Worm (Caenorhabditis elegans) whole organism, young adult: ENCODE measurements around the gene C34C12.9.
A peak's percentile ranks its signal among the peaks of the same experiment; 100 is the strongest.
"Not testable (repeated sequence)": the region's sequence is repeated elsewhere in the genome, so short reads cannot be mapped to it uniquely, and the experiment has no call there.

Source experiments
- B0336.3 ChIP-seq: fragments of 200-800 bp; sonication (Bioruptor generic); IDR thresholded peaks from 2 replicates; pipeline ENCODE4 v1.3.6; 2022; ENCODE audit warnings: missing genetic modification characterization, missing compliant biosample characterization
- D2030.7 ChIP-seq: fragments of 200-800 bp; sonication (Bioruptor generic); IDR thresholded peaks from 2 replicates; pipeline ENCODE4 v1.3.6; 2022; ENCODE audit warnings: missing genetic modification reagents, missing genetic modification characterization, missing compliant biosample characterization
- F23B12.7 ChIP-seq: sonication (generic microtip); optimal IDR thresholded peaks from 2 replicates; lab custom pipeline; 2017; ENCODE audit warnings: missing genetic modification characterization, mild to moderate bottlenecking, missing compliant biosample characterization, antibody characterized with exemption, moderate library complexity; ENCODE audit not compliant: insufficient read depth
- F39B2.1 ChIP-seq: fragments of 200-800 bp; sonication (Bioruptor generic); IDR thresholded peaks from 2 replicates; pipeline ENCODE4 v1.3.6; 2022; ENCODE audit warnings: missing genetic modification reagents, missing genetic modification characterization, missing compliant biosample characterization
- Y53G8AR.9 ChIP-seq: fragments of 200-800 bp; sonication (Bioruptor generic); conservative IDR thresholded peaks from 2 replicates; pipeline ENCODE4 v1.3.6; 2022; ENCODE audit warnings: missing genetic modification reagents, missing genetic modification characterization, missing compliant biosample characterization
- Y56A3A.18 ChIP-seq: fragments of 200-800 bp; sonication (Bioruptor generic); IDR thresholded peaks from 2 replicates; pipeline ENCODE4 v1.3.6; 2022; ENCODE audit warnings: missing genetic modification reagents, missing genetic modification characterization, missing compliant biosample characterization
- ama-1 ChIP-seq, 3 experiments: fragments of 150-350 bp in 1 of 3; sonication (generic microtip) in 2 of 3; optimal IDR thresholded peaks; 2 replicates each; lab custom pipeline; 2014 to 2018; ENCODE audit warnings: missing biosample characterization in 2 of 3, missing genetic modification characterization in 2 of 3, missing genetic modification reagents in 2 of 3
- attf-6 ChIP-seq: fragments of 200-800 bp; sonication (Bioruptor generic); IDR thresholded peaks from 2 replicates; pipeline ENCODE4 v1.3.6; 2022; ENCODE audit warnings: missing genetic modification reagents, missing genetic modification characterization, missing compliant biosample characterization
- cebp-1 ChIP-seq, 2 experiments: fragments of 200-800 bp in 1 of 2; sonication (Bioruptor generic) in 1 of 2; sonication (generic microtip) in 1 of 2; IDR thresholded peaks in 1 of 2; optimal IDR thresholded peaks in 1 of 2; 2 replicates each; pipeline versions ENCODE4 v1.3.6 to Lab custom; 2017 to 2022; ENCODE audit warnings: missing compliant biosample characterization in 2 of 2, missing genetic modification characterization in 2 of 2, mild to moderate bottlenecking in 1 of 2, missing genetic modification reagents in 1 of 2, moderate library complexity in 1 of 2
- cebp-2 ChIP-seq: fragments of 200-800 bp; sonication (Bioruptor generic); IDR thresholded peaks from 2 replicates; pipeline ENCODE4 v1.3.6; 2022; ENCODE audit warnings: missing genetic modification characterization, missing compliant biosample characterization
- die-1 ChIP-seq: sonication (generic microtip); optimal IDR thresholded peaks from 2 replicates; lab custom pipeline; 2016; ENCODE audit warnings: missing genotype, mild to moderate bottlenecking, missing genetic modification characterization, missing compliant biosample characterization
- efl-1 ChIP-seq: fragments of 150-350 bp; optimal IDR thresholded peaks from 2 replicates; lab custom pipeline; 2014; ENCODE audit warnings: missing biosample characterization, missing genetic modification reagents, missing genetic modification characterization
- egrh-3 ChIP-seq: fragments of 200-800 bp; sonication (Bioruptor generic); IDR thresholded peaks from 2 replicates; pipeline ENCODE4 v1.3.6; 2022; ENCODE audit warnings: missing genetic modification reagents, missing genetic modification characterization, missing compliant biosample characterization
- hlh-26 ChIP-seq: fragments of 200-800 bp; sonication (Bioruptor generic); conservative IDR thresholded peaks from 2 replicates; pipeline ENCODE4 v1.3.6; 2022; ENCODE audit warnings: missing genetic modification reagents, missing genetic modification characterization, missing compliant biosample characterization
- hrde-1 ChIP-seq: sonication (generic microtip); optimal IDR thresholded peaks from 2 replicates; lab custom pipeline; 2016; ENCODE audit warnings: missing genetic modification characterization, mild to moderate bottlenecking, missing compliant biosample characterization, moderate library complexity, missing genotype, missing genetic modification reagents, borderline replicate concordance
- let-607 ChIP-seq, 2 experiments: fragments of 200-800 bp in 1 of 2; sonication (Bioruptor generic) in 1 of 2; sonication (generic microtip) in 1 of 2; optimal IDR thresholded peaks; 2 replicates each; lab custom pipeline; 2016 to 2018; ENCODE audit warnings: mild to moderate bottlenecking in 2 of 2, missing compliant biosample characterization in 2 of 2, missing genetic modification characterization in 2 of 2, moderate library complexity in 2 of 2, missing genotype in 1 of 2
- lin-40 ChIP-seq: sonication (generic microtip); optimal IDR thresholded peaks from 2 replicates; lab custom pipeline; 2016; ENCODE audit warnings: missing genetic modification characterization, mild to moderate bottlenecking, missing compliant biosample characterization, missing genotype, missing genetic modification reagents
- lir-1 ChIP-seq: fragments of 200-800 bp; sonication (Bioruptor generic); conservative IDR thresholded peaks from 2 replicates; pipeline ENCODE4 v1.3.6; 2022; ENCODE audit warnings: missing genetic modification reagents, missing genetic modification characterization, missing compliant biosample characterization
- madf-6 ChIP-seq: fragments of 200-800 bp; sonication (Bioruptor generic); IDR thresholded peaks from 2 replicates; pipeline ENCODE4 v1.3.6; 2022; ENCODE audit warnings: missing genetic modification reagents, missing genetic modification characterization, missing compliant biosample characterization
- mcd-1 ChIP-seq: fragments of 200-800 bp; sonication (Bioruptor generic); IDR thresholded peaks from 2 replicates; pipeline ENCODE4 v1.3.6; 2022; ENCODE audit warnings: missing genetic modification reagents, missing genetic modification characterization, missing compliant biosample characterization
- nfya-1 ChIP-seq: sonication (generic microtip); optimal IDR thresholded peaks from 2 replicates; lab custom pipeline; 2017; ENCODE audit warnings: antibody characterized with exemption, missing compliant biosample characterization, missing genetic modification characterization, borderline replicate concordance; ENCODE audit not compliant: insufficient read depth
- nfya-2 ChIP-seq: fragments of 200-800 bp; sonication (Bioruptor generic); IDR thresholded peaks from 2 replicates; pipeline ENCODE4 v1.3.6; 2022; ENCODE audit warnings: missing genetic modification reagents, missing genetic modification characterization, missing compliant biosample characterization
- nhr-179 ChIP-seq: sonication (generic microtip); optimal IDR thresholded peaks from 2 replicates; lab custom pipeline; 2016; ENCODE audit warnings: mild to moderate bottlenecking, missing genetic modification characterization, missing compliant biosample characterization
- nhr-27 ChIP-seq: fragments of 200-800 bp; sonication (Bioruptor generic); optimal IDR thresholded peaks from 2 replicates; lab custom pipeline; 2018; ENCODE audit warnings: mild to moderate bottlenecking, missing genetic modification characterization, moderate library complexity, missing compliant biosample characterization
- nhr-80 ChIP-seq: sonication (generic microtip); optimal IDR thresholded peaks from 2 replicates; lab custom pipeline; 2016; ENCODE audit warnings: missing genetic modification characterization, missing compliant biosample characterization
- pbrm-1 ChIP-seq: fragments of 200-800 bp; sonication (Bioruptor generic); IDR thresholded peaks from 2 replicates; pipeline ENCODE4 v1.3.6; 2022; ENCODE audit warnings: missing genetic modification reagents, missing genetic modification characterization, missing compliant biosample characterization
- pha-4 ChIP-seq: fragments of 150-350 bp; sonication (generic microtip); optimal IDR thresholded peaks from 2 replicates; lab custom pipeline; 2014; ENCODE audit warnings: missing biosample characterization, missing genetic modification reagents, missing genetic modification characterization
- rec-8 ChIP-seq, 2 experiments: sonication (generic microtip); optimal IDR thresholded peaks; 2 replicates each; lab custom pipeline; 2016; ENCODE audit warnings: mild to moderate bottlenecking in 2 of 2, missing genetic modification characterization in 2 of 2, missing genetic modification reagents in 2 of 2, missing genotype in 2 of 2, missing biosample characterization in 1 of 2, missing compliant biosample characterization in 1 of 2, moderate library complexity in 1 of 2
- rpc-1 ChIP-seq, 2 experiments: fragments of 150-350 bp in 1 of 2; sonication (generic microtip) in 1 of 2; optimal IDR thresholded peaks; 2 replicates each; lab custom pipeline; 2014 to 2018; ENCODE audit warnings: missing biosample characterization in 1 of 2, missing genetic modification characterization in 1 of 2, missing genetic modification reagents in 1 of 2, missing genotype in 1 of 2
- sdz-38 ChIP-seq: sonication (generic microtip); optimal IDR thresholded peaks from 2 replicates; lab custom pipeline; 2016; ENCODE audit warnings: missing genotype, missing genetic modification characterization, missing compliant biosample characterization
- snpc-1.3 ChIP-seq: sonication (generic microtip); optimal IDR thresholded peaks from 2 replicates; lab custom pipeline; 2017; ENCODE audit warnings: missing genetic modification characterization, mild to moderate bottlenecking, missing compliant biosample characterization, antibody characterized with exemption, moderate library complexity, missing genotype, missing genetic modification reagents; ENCODE audit not compliant: insufficient read depth
- snpc-4 ChIP-seq, 5 experiments: fragments of 150-350 bp in 1 of 5; sonication (generic microtip) in 4 of 5; optimal IDR thresholded peaks; 2 replicates each; lab custom pipeline; 2014 to 2018; ENCODE audit warnings: missing genetic modification characterization in 5 of 5, missing biosample characterization in 3 of 5, antibody characterized with exemption in 2 of 5, mild to moderate bottlenecking in 2 of 5, missing compliant biosample characterization in 2 of 5, missing genotype in 2 of 5, moderate library complexity in 2 of 5, missing genetic modification reagents in 1 of 5
- tbp1 ChIP-seq: fragments of 200-800 bp; sonication (Bioruptor generic); optimal IDR thresholded peaks from 2 replicates; lab custom pipeline; 2018; ENCODE audit warnings: mild to moderate bottlenecking, missing genetic modification characterization, missing compliant biosample characterization
- xnd-1 ChIP-seq: sonication (generic microtip); optimal IDR thresholded peaks from 2 replicates; lab custom pipeline; 2016; ENCODE audit warnings: missing genotype, missing genetic modification reagents, missing genetic modification characterization, missing compliant biosample characterization
- ztf-28 ChIP-seq: fragments of 200-800 bp; sonication (Bioruptor generic); IDR thresholded peaks from 2 replicates; pipeline ENCODE4 v1.3.6; 2022; ENCODE audit warnings: missing genetic modification reagents, missing genetic modification characterization, missing compliant biosample characterization
- ztf-6 ChIP-seq: fragments of 200-800 bp; sonication (Bioruptor generic); IDR thresholded peaks from 2 replicates; pipeline ENCODE4 v1.3.6; 2022; ENCODE audit warnings: missing genetic modification reagents, missing genetic modification characterization, missing compliant biosample characterization

C34C12.9 gene

DNA sequence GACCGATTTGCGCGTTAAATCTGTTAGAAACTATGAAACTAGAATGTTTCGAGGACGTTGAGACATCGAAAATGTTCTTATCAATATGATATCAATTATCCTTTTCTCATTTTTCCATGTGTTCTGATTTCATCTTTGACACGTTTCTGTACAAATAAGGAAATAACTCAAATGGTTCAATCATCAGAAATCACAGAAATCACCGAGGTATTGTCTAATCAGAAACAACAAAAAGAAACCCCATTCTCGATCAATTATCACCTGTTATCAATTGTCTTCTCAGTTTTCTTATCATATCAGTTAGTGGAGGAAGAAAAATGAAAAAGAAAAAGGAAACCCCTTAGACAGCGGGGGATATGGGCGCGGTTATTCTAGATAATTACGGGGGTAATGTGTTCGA is 40.2 kb downstream of the C34C12.9 start:
- TF ChIP-seq F23B12.7 (tag; lab: Kevin White, UChicago) = no peak
- TF ChIP-seq nhr-80 (tag; lab: Kevin White, UChicago) = peak; percentile 44
- TF ChIP-seq pha-4 (tag; lab: Kevin White, UChicago) = no peak
- no peak for TF ChIP-seq tbp1
- peak; percentile 7 for TF ChIP-seq lin-40 (tag; lab: Kevin White, UChicago)
- TF ChIP-seq cebp-2 (GFP tag; lab: Robert Waterston, UW) = no peak
- no peak for TF ChIP-seq attf-6 (GFP tag; lab: Robert Waterston, UW)

DNA sequence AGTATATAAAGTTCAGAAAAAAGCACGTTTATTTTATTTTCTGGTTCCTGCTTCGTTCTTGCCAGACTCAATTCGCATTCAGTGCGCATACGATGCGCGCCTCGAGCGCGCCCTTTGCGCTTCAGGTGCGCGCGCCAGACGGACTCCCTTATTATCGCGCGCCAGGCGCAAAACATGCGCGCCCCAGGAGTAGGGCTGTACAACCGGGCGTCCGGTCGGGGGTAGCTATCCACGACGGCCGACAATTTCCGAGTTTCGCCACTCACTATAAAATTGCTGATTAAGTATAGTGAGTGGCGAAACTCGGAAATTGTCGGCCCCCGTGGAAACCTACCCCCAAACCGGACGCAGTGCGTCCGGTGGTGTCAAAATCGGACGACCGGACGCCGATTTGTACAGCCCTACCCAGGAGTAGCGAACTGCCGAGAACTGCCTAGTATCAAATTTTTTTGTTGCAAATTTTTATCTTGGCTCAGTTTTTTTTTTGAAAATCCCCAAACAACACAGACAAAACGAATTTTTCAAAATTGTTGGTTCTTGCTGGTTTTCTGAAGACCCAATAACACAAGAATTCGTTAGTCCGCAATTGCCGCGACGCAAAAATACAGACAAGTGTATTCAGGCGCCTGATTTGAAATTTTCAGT is 41.7 kb downstream of the C34C12.9 start:
- TF ChIP-seq egrh-3 = peak; percentile 42; the same call in 1 of the 2 replicates
- not testable (repeated sequence) for TF ChIP-seq snpc-4 (GFP tag; optimal IDR thresholded peaks at IDR 0.05; lab: Kevin White, UChicago)
- TF ChIP-seq snpc-4 (tag; optimal IDR thresholded peaks at IDR 0.05; lab: Kevin White, UChicago) = peak in 2 of 4 experiments; percentile 70 to 86
- 0 out of 2 replicates have a peak, but pooled peaks have one; percentile 10 for TF ChIP-seq mcd-1 (GFP tag; lab: Robert Waterston, UW)

DNA sequence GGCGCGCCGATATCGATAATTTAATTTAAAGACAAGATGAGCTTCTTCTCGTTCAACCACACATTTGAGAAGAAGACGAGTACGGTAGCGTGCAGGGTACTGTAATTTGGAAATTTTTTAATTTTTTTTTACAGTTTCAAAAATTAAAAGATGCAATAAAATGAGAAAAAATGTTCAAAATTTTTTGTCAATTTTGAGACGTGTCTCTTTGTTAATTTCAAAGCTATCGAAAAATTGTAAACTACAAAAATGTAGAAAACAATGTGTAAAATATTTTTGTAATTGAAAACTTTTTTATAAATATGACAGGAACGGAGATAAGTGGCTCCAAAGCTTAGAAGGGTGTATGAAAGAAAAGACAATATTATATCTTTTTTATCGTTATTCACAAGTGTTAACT is 43.9 kb downstream of the C34C12.9 start, which contains the start of gene K01A11.1:
Gene K01A11.1 (minus strand): TSS at position 101 of the 400 bp plus-strand sequence.
- TF ChIP-seq cebp-1 (GFP tag; IDR thresholded peaks at IDR 0.05; lab: Robert Waterston, UW) = no peak
- TF ChIP-seq cebp-1 (tag; optimal IDR thresholded peaks at IDR 0.05; lab: Kevin White, UChicago) = no peak
- TF ChIP-seq F39B2.1 (GFP tag; lab: Robert Waterston, UW) = no peak
- no peak for TF ChIP-seq Y56A3A.18 (GFP tag; lab: Robert Waterston, UW)
- no peak for TF ChIP-seq D2030.7
- no peak for TF ChIP-seq rpc-1 (optimal IDR thresholded peaks at IDR 0.05; lab: Kevin White, UChicago)
- no peak for TF ChIP-seq rpc-1 (tag; optimal IDR thresholded peaks at IDR 0.05; lab: Kevin White, UChicago)
- TF ChIP-seq rec-8 (tag; optimal IDR thresholded peaks at IDR 0.05; lab: Kevin White, UChicago) = no peak
- TF ChIP-seq madf-6 (GFP tag; lab: Robert Waterston, UW) = no peak
- no peak for TF ChIP-seq die-1 (tag; lab: Kevin White, UChicago)
- TF ChIP-seq nhr-27 = no peak
- TF ChIP-seq ztf-28 (GFP tag; lab: Robert Waterston, UW) = no peak
- TF ChIP-seq nhr-80 (tag; lab: Kevin White, UChicago) = no peak
- TF ChIP-seq hlh-26 = no peak
- no peak for TF ChIP-seq Y53G8AR.9
- no peak for TF ChIP-seq B0336.3
- no peak for TF ChIP-seq nhr-179 (tag; lab: Kevin White, UChicago)
- TF ChIP-seq ama-1 (optimal IDR thresholded peaks at IDR 0.05; lab: Kevin White, UChicago) = no peak
- no peak for TF ChIP-seq ama-1 (GFP tag; optimal IDR thresholded peaks at IDR 0.05; lab: Kevin White, UChicago)

DNA sequence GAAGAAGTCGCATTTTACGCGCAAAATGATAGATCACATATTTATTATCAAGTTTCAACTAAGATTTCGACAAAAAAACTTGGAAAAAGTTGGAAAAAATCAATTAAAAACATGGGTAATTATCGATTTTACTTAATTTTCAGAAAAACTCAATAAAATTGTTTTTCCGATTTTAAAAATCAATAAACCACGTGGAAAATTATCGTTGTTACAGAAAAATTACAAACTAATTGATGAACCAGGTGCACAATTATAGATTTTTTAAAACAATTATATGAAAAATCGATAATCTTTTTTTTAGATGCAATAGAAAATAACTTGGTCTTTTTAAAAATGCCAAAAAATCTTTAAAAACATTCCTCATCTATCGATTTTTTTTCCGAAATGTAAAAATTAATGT is 44.6 kb downstream of the C34C12.9 start:
- TF ChIP-seq let-607 (tag; optimal IDR thresholded peaks at IDR 0.05; lab: Kevin White, UChicago) (no peak), nhr-179 (tag; lab: Kevin White, UChicago) (no peak), Y56A3A.18 (GFP tag; lab: Robert Waterston, UW) (no peak), efl-1 (no peak), sdz-38 (no peak), F23B12.7 (tag; lab: Kevin White, UChicago) (no peak), snpc-1.3 (tag; lab: Kevin White, UChicago) (no peak), ztf-6 (GFP tag; lab: Robert Waterston, UW) (no peak), nfya-1 (tag; lab: Kevin White, UChicago) (no peak), nhr-80 (tag; lab: Kevin White, UChicago) (no peak), pbrm-1 (GFP tag; lab: Robert Waterston, UW) (no peak), hrde-1 (tag; lab: Kevin White, UChicago) (no peak), lir-1 (no peak), die-1 (tag; lab: Kevin White, UChicago) (no peak), xnd-1 (tag; lab: Kevin White, UChicago) (no peak), nfya-2 (no peak)
